Worm (Caenorhabditis elegans) whole organism, early embryonic: ENCODE data around the gene Y69H2.1.

ENCODE experiments used
- B0310.2 ChIP-seq: sonication (generic microtip); optimal IDR thresholded peaks from 2 replicates; lab custom pipeline; 2016; ENCODE audit warnings: mild to moderate bottlenecking, missing genetic modification characterization, missing compliant biosample characterization
- F13C5.2 ChIP-seq: sonication (generic microtip); optimal IDR thresholded peaks from 2 replicates; lab custom pipeline; 2017; ENCODE audit warnings: mild to moderate bottlenecking, missing genetic modification characterization, inconsistent platforms, missing compliant biosample characterization
- aly-1 ChIP-seq: sonication (generic microtip); optimal IDR thresholded peaks from 2 replicates; lab custom pipeline; 2016; ENCODE audit warnings: missing genetic modification characterization, missing compliant biosample characterization
- ama-1 ChIP-seq: fragments of 150-350 bp; optimal IDR thresholded peaks from 2 replicates; lab custom pipeline; 2014
- ceh-13 ChIP-seq: fragments of 200-800 bp; sonication (Bioruptor generic); optimal IDR thresholded peaks from 2 replicates; lab custom pipeline; 2018; ENCODE audit warnings: mild to moderate bottlenecking, missing genetic modification characterization, missing compliant biosample characterization
- ceh-36 ChIP-seq: sonication (generic microtip); optimal IDR thresholded peaks from 2 replicates; lab custom pipeline; 2016; ENCODE audit warnings: missing genetic modification characterization, inconsistent platforms, missing compliant biosample characterization
- ets-7 ChIP-seq: sonication (generic microtip); optimal IDR thresholded peaks from 2 replicates; lab custom pipeline; 2016; ENCODE audit warnings: missing genotype, missing genetic modification characterization, missing compliant biosample characterization
- flt-1 ChIP-seq: fragments of 200-800 bp; sonication (Bioruptor generic); IDR thresholded peaks from 2 replicates; pipeline ENCODE4 v1.3.6; 2022; ENCODE audit warnings: missing genetic modification characterization, missing compliant biosample characterization
- hmbx-1 ChIP-seq: sonication (generic microtip); optimal IDR thresholded peaks from 2 replicates; lab custom pipeline; 2016; ENCODE audit warnings: mild to moderate bottlenecking, missing genetic modification characterization, missing compliant biosample characterization
- hmg-4 ChIP-seq: fragments of 200-800 bp; sonication (Bioruptor generic); optimal IDR thresholded peaks from 2 replicates; lab custom pipeline; 2018; ENCODE audit warnings: mild to moderate bottlenecking, missing genetic modification characterization, missing compliant biosample characterization
- hnd-1 ChIP-seq: sonication (generic microtip); optimal IDR thresholded peaks from 2 replicates; lab custom pipeline; 2016; ENCODE audit warnings: missing genetic modification characterization, missing compliant biosample characterization
- pes-1 ChIP-seq: fragments of 200-800 bp; sonication (Bioruptor generic); IDR thresholded peaks from 2 replicates; pipeline ENCODE4 v1.3.6; 2022; ENCODE audit warnings: missing genetic modification reagents, missing genetic modification characterization, missing compliant biosample characterization
- scrt-1 ChIP-seq: fragments of 200-800 bp; sonication (Bioruptor generic); IDR thresholded peaks from 2 replicates; pipeline ENCODE4 v1.3.6; 2022; ENCODE audit warnings: missing genetic modification characterization, missing compliant biosample characterization
- sea-1 ChIP-seq: fragments of 200-800 bp; sonication (Bioruptor generic); conservative IDR thresholded peaks from 2 replicates; pipeline ENCODE4 v1.3.6; 2022; ENCODE audit warnings: missing genetic modification characterization, missing compliant biosample characterization
- tbx-11 ChIP-seq: fragments of 200-800 bp; sonication (Bioruptor generic); IDR thresholded peaks from 2 replicates; pipeline ENCODE4 v1.3.6; 2022; ENCODE audit warnings: missing genetic modification characterization, missing compliant biosample characterization
- tbx-37 ChIP-seq: fragments of 200-800 bp; sonication (Bioruptor generic); conservative IDR thresholded peaks from 2 replicates; pipeline ENCODE4 v1.3.6; 2022; ENCODE audit warnings: missing genetic modification reagents, missing genetic modification characterization, missing compliant biosample characterization
- tra-4 ChIP-seq: sonication (generic microtip); optimal IDR thresholded peaks from 2 replicates; lab custom pipeline; 2017; ENCODE audit warnings: missing genetic modification characterization, missing compliant biosample characterization

Gene Y69H2.1

ce11 chrV:18581393-18582113 lies 40.8 kb downstream of the Y69H2.1 start:
- peak; percentile 84 for TF ChIP-seq ceh-36 (tag; lab: Kevin White, UChicago)
- TF ChIP-seq scrt-1: no peak

- no peak for TF ChIP-seq hmbx-1 (tag; lab: Kevin White, UChicago)
- TF ChIP-seq aly-1 (tag; lab: Kevin White, UChicago): no peak
- TF ChIP-seq tbx-11: no peak
- TF ChIP-seq scrt-1: no peak
- TF ChIP-seq sea-1 (GFP tag; lab: Robert Waterston, UW): no peak
- TF ChIP-seq ceh-36 (tag; lab: Kevin White, UChicago): no peak
- TF ChIP-seq ceh-13: no peak
- no peak for TF ChIP-seq B0310.2 (tag; lab: Kevin White, UChicago)
- no peak for TF ChIP-seq tra-4
- TF ChIP-seq ets-7 (tag; lab: Kevin White, UChicago): no peak
Observed at ce11 chrV:18579684-18580083, 42.7 kb downstream of the Y69H2.1 start, which contains the start of gene Y51A2D.13. TSS of gene Y51A2D.13 (minus strand) at chrV:18579784.

DNA sequence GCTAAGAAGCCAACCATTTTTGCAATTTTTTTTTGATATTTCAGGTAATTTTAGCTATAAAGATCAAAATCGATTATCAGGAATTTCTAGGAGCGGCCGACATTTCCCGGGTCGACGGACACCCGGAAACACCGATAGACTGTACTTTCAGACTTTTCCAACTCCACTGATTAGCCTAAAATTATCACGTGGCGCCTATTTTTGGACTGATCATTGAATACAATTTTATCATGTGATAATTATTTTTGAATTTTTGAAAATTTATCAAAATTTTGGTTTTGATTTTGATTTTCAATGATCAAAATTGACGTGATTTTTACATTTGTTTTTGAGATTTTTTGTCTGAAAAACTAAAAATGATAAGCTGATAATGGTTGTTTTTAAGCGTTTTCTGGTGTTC lies 44.1 kb downstream of the Y69H2.1 start:
- no peak for TF ChIP-seq pes-1
- no peak for TF ChIP-seq F13C5.2 (tag; lab: Kevin White, UChicago)

ce11 chrV:18577458-18578078 lies 44.8 kb downstream of the Y69H2.1 start:
- TF ChIP-seq scrt-1: no peak
- no peak for TF ChIP-seq sea-1 (GFP tag; lab: Robert Waterston, UW)
- no peak for TF ChIP-seq F13C5.2 (tag; lab: Kevin White, UChicago)
- TF ChIP-seq tbx-11: no peak
- TF ChIP-seq aly-1 (tag; lab: Kevin White, UChicago): no peak
- no peak for TF ChIP-seq ets-7 (tag; lab: Kevin White, UChicago)
- TF ChIP-seq hmbx-1 (tag; lab: Kevin White, UChicago): no peak
- no peak for TF ChIP-seq ama-1 (lab: Kevin White, UChicago)
- TF ChIP-seq flt-1 (GFP tag; lab: Robert Waterston, UW): no peak
- no peak for TF ChIP-seq ceh-13
- no peak for TF ChIP-seq hmg-4 (GFP tag; lab: Kevin White, UChicago)
- no peak for TF ChIP-seq pes-1
- TF ChIP-seq hnd-1 (tag; lab: Kevin White, UChicago): no peak
- TF ChIP-seq tbx-37 (GFP tag; lab: Robert Waterston, UW): no peak
- TF ChIP-seq tra-4: no peak
- no peak for TF ChIP-seq B0310.2 (tag; lab: Kevin White, UChicago)

DNA sequence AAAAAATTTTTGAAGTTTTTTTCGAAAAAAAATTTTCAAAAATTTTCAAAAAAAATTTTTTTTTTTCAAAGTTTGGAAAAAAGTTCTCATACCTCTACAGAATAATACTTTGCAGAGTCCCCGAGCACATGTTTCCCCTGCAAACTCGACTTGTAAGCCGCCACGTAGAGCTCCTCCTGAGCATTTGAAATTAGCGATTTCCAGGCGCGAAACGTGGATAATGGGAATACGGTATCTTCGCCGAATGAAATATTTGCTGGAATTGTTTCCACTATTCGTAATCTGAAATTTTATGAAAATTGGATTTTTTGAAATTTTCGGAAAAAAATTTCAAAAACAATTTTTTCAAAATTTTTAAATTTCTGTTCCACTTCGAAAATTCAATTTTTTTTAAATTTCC lies 46.2 kb downstream of the Y69H2.1 start:
- TF ChIP-seq tra-4 (no peak), ama-1 (lab: Kevin White, UChicago) (no peak), sea-1 (GFP tag; lab: Robert Waterston, UW) (no peak), hmbx-1 (tag; lab: Kevin White, UChicago) (no peak), ceh-36 (tag; lab: Kevin White, UChicago) (no peak), hnd-1 (tag; lab: Kevin White, UChicago) (no peak)

- TF ChIP-seq tbx-37 (GFP tag; lab: Robert Waterston, UW): no peak
Observed at ce11 chrV:18575084-18575483, 47.3 kb downstream of the Y69H2.1 start.

ce11 chrV:18573199-18573598 lies 49.2 kb downstream of the Y69H2.1 start:
- TF ChIP-seq ama-1 (lab: Kevin White, UChicago) (no peak), hmbx-1 (tag; lab: Kevin White, UChicago) (no peak), tbx-11 (no peak), flt-1 (GFP tag; lab: Robert Waterston, UW) (no peak), ceh-36 (tag; lab: Kevin White, UChicago) (no peak), aly-1 (tag; lab: Kevin White, UChicago) (no peak), hmg-4 (GFP tag; lab: Kevin White, UChicago) (no peak), sea-1 (GFP tag; lab: Robert Waterston, UW) (no peak), B0310.2 (tag; lab: Kevin White, UChicago) (no peak)

DNA sequence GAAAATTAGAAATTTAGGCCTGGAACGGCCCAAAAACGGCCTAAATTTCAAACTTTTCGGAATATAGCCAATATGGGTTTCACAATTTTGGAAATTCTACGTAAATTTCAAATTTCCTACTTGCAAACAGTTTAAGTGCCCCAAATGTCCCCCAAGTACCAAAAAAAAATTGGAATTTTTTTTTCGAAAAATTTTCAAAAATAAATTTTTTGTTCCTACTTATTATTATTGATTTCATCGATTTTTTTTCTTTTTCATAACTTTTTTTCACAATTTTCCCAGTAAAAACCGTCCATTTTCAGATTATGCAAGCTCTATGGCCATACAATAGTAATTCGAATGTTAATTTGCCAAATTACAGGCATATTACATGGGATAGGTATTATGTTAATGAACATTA lies 50.8 kb downstream of the Y69H2.1 start, which contains the start of gene Y51A2D.21:
TSS of gene Y51A2D.21 (plus strand) at position 301 of the 400 bp plus-strand sequence.
- no peak for TF ChIP-seq ceh-36 (tag; lab: Kevin White, UChicago)
- no peak for TF ChIP-seq F13C5.2 (tag; lab: Kevin White, UChicago)
- TF ChIP-seq tra-4: no peak
- TF ChIP-seq B0310.2 (tag; lab: Kevin White, UChicago): no peak
- TF ChIP-seq hmbx-1 (tag; lab: Kevin White, UChicago): no peak
- no peak for TF ChIP-seq pes-1
- no peak for TF ChIP-seq tbx-37 (GFP tag; lab: Robert Waterston, UW)
- no peak for TF ChIP-seq flt-1 (GFP tag; lab: Robert Waterston, UW)
- TF ChIP-seq scrt-1: no peak
- no peak for TF ChIP-seq hnd-1 (tag; lab: Kevin White, UChicago)
- no peak for TF ChIP-seq sea-1 (GFP tag; lab: Robert Waterston, UW)
- TF ChIP-seq tbx-11: no peak
- no peak for TF ChIP-seq ceh-13
- no peak for TF ChIP-seq hmg-4 (GFP tag; lab: Kevin White, UChicago)
- TF ChIP-seq ets-7 (tag; lab: Kevin White, UChicago): no peak
- TF ChIP-seq aly-1 (tag; lab: Kevin White, UChicago): no peak
- no peak for TF ChIP-seq ama-1 (lab: Kevin White, UChicago)
